Fruit fly (Drosophila melanogaster) whole organism, embryonic: ENCODE data around the gene Crtc.

Experiments
- Antp ChIP-seq: fragments of 200-800 bp; sonication (Bioruptor generic); optimal IDR thresholded peaks from 3 replicates; lab custom pipeline; 2016; ENCODE audit warnings: missing biosample characterization, missing genetic modification characterization
- Atf-2 ChIP-seq: fragments of 200-800 bp; sonication (Bioruptor generic); optimal IDR thresholded peaks from 2 replicates; lab custom pipeline; 2016; ENCODE audit warnings: missing biosample characterization, missing genetic modification characterization
- CG10565 ChIP-seq: fragments of 200-800 bp; sonication (Bioruptor generic); optimal IDR thresholded peaks from 3 replicates; lab custom pipeline; 2016; ENCODE audit warnings: missing biosample characterization, mild to moderate bottlenecking, missing genetic modification characterization
- CG10654 ChIP-seq: fragments of 200-800 bp; sonication (Bioruptor generic); optimal IDR thresholded peaks from 2 replicates; lab custom pipeline; 2016; ENCODE audit warnings: missing biosample characterization, missing genetic modification characterization
- CG11695 ChIP-seq: fragments of 200-800 bp; sonication (Bioruptor generic); IDR thresholded peaks from 3 replicates; pipeline ENCODE4 v1.3.6; 2022; ENCODE audit warnings: missing biosample characterization, missing genetic modification characterization
- CG11723 ChIP-seq: fragments of 200-800 bp; sonication (Bioruptor generic); optimal IDR thresholded peaks from 2 replicates; lab custom pipeline; 2017; ENCODE audit warnings: missing biosample characterization, mild to moderate bottlenecking, missing genetic modification characterization
- CG13287 ChIP-seq: fragments of 200-800 bp; sonication (Bioruptor generic); IDR thresholded peaks from 2 replicates; pipeline ENCODE4 v1.3.6; 2022; ENCODE audit warnings: missing biosample characterization, missing genetic modification characterization; ENCODE audit not compliant: partially characterized antibody
- CG13894 ChIP-seq: fragments of 200-800 bp; sonication (Bioruptor generic); optimal IDR thresholded peaks from 3 replicates; lab custom pipeline; 2018; ENCODE audit warnings: missing biosample characterization, mild to moderate bottlenecking, missing genetic modification characterization, moderate library complexity
- CG14014 ChIP-seq: fragments of 200-800 bp; sonication (Bioruptor generic); IDR thresholded peaks from 2 replicates; pipeline ENCODE4 v1.3.6; 2022; ENCODE audit warnings: missing biosample characterization, missing genetic modification characterization
- CG16863 ChIP-seq: fragments of 200-800 bp; sonication (Bioruptor generic); optimal IDR thresholded peaks from 3 replicates; lab custom pipeline; 2016; ENCODE audit warnings: missing biosample characterization, missing genetic modification characterization
- CG17802 ChIP-seq: fragments of 200-800 bp; sonication (Bioruptor generic); optimal IDR thresholded peaks from 2 replicates; lab custom pipeline; 2018; ENCODE audit warnings: missing biosample characterization, mild to moderate bottlenecking, missing genetic modification characterization, moderate library complexity
- CG17829 ChIP-seq: fragments of 200-800 bp; optimal IDR thresholded peaks from 2 replicates; lab custom pipeline; 2019; ENCODE audit warnings: missing biosample characterization, mild to moderate bottlenecking, missing genetic modification characterization, moderate library complexity
- CG2678 ChIP-seq: fragments of 200-800 bp; sonication (Bioruptor generic); optimal IDR thresholded peaks from 3 replicates; lab custom pipeline; 2019; ENCODE audit warnings: missing biosample characterization, mild to moderate bottlenecking, missing genetic modification characterization, moderate library complexity
- CG30020 ChIP-seq: fragments of 200-800 bp; optimal IDR thresholded peaks from 2 replicates; lab custom pipeline; 2019; ENCODE audit warnings: missing biosample characterization, mild to moderate bottlenecking, missing genetic modification characterization, moderate library complexity
- CG30431 ChIP-seq: fragments of 200-800 bp; sonication (Bioruptor generic); optimal IDR thresholded peaks from 2 replicates; lab custom pipeline; 2017; ENCODE audit warnings: missing biosample characterization, missing genetic modification characterization
- CG32532 ChIP-seq: fragments of 200-800 bp; sonication (Bioruptor generic); IDR thresholded peaks from 2 replicates; pipeline ENCODE4 v1.3.6; 2022; ENCODE audit warnings: missing biosample characterization, missing genetic modification characterization
- CG32772 ChIP-seq: fragments of 200-800 bp; sonication (Bioruptor generic); IDR thresholded peaks from 2 replicates; pipeline ENCODE4 v1.3.6; 2022; ENCODE audit warnings: missing biosample characterization, missing genetic modification characterization
- CG34376 ChIP-seq: fragments of 200-800 bp; sonication (Bioruptor generic); optimal IDR thresholded peaks from 2 replicates; lab custom pipeline; 2018; ENCODE audit warnings: missing biosample characterization, mild to moderate bottlenecking, missing genetic modification characterization
- CG3995 ChIP-seq: fragments of 200-800 bp; sonication (Bioruptor generic); optimal IDR thresholded peaks from 3 replicates; lab custom pipeline; 2016; ENCODE audit warnings: missing biosample characterization, missing genetic modification characterization
- CG6254 ChIP-seq: fragments of 200-800 bp; sonication (Bioruptor generic); optimal IDR thresholded peaks from 3 replicates; lab custom pipeline; 2017; ENCODE audit warnings: mild to moderate bottlenecking, missing biosample characterization, missing genetic modification reagents, missing genetic modification characterization
- CG7987 ChIP-seq: fragments of 200-800 bp; sonication (Bioruptor generic); optimal IDR thresholded peaks from 2 replicates; lab custom pipeline; 2018; ENCODE audit warnings: missing biosample characterization, mild to moderate bottlenecking, missing genetic modification characterization, moderate library complexity
- CG9437 ChIP-seq: fragments of 200-800 bp; sonication (Bioruptor generic); optimal IDR thresholded peaks from 2 replicates; lab custom pipeline; 2018; ENCODE audit warnings: missing biosample characterization, mild to moderate bottlenecking, missing genetic modification characterization
- CG9932 ChIP-seq: fragments of 200-800 bp; sonication (Bioruptor generic); IDR thresholded peaks from 2 replicates; pipeline ENCODE4 v1.3.6; 2022; ENCODE audit warnings: missing biosample characterization, missing genetic modification characterization
- D ChIP-seq, 2 experiments: fragments of 200-800 bp in 1 of 2; fragments of >200 bp in 1 of 2; sonication (Bioruptor generic) in 1 of 2; optimal IDR thresholded peaks; 2 replicates in 1 of 2; 3 replicates in 1 of 2; lab custom pipeline; 2017; ENCODE audit warnings: mild to moderate bottlenecking in 1 of 2, missing biosample characterization in 1 of 2, missing genetic modification characterization in 1 of 2, missing genetic modification reagents in 1 of 2
- Doc3 ChIP-seq: fragments of 200-800 bp; sonication (Bioruptor generic); IDR thresholded peaks from 3 replicates; pipeline ENCODE4 v1.3.6; 2022; ENCODE audit warnings: missing biosample characterization, missing genetic modification characterization; ENCODE audit not compliant: partially characterized antibody
- ERR ChIP-seq: fragments of 200-800 bp; sonication (Bioruptor generic); optimal IDR thresholded peaks from 2 replicates; lab custom pipeline; 2016; ENCODE audit warnings: missing biosample characterization, missing genetic modification characterization
- Nf-YA ChIP-seq: fragments of 200-800 bp; sonication (Bioruptor generic); IDR thresholded peaks from 2 replicates; pipeline ENCODE4 v1.3.6; 2022; ENCODE audit warnings: missing biosample characterization, missing genetic modification characterization
- Taf1 ChIP-seq: fragments of 200-800 bp; sonication (Bioruptor generic); IDR thresholded peaks from 2 replicates; pipeline ENCODE4 v1.3.6; 2022; ENCODE audit warnings: missing biosample characterization, missing genetic modification characterization
- Xbp1 ChIP-seq: fragments of 200-800 bp; sonication (Bioruptor generic); optimal IDR thresholded peaks from 3 replicates; lab custom pipeline; 2016; ENCODE audit warnings: missing biosample characterization, mild to moderate bottlenecking, missing genetic modification characterization
- al ChIP-seq: fragments of 200-800 bp; sonication (Bioruptor generic); IDR thresholded peaks from 2 replicates; pipeline ENCODE4 v1.3.6; 2022; ENCODE audit warnings: missing biosample characterization, missing genetic modification characterization
- ase ChIP-seq: fragments of 200-800 bp; sonication (Bioruptor generic); IDR thresholded peaks from 3 replicates; pipeline ENCODE4 v1.3.6; 2022; ENCODE audit warnings: missing biosample characterization, missing genetic modification characterization
- bbx ChIP-seq: fragments of 200-800 bp; sonication (Bioruptor generic); IDR thresholded peaks from 2 replicates; pipeline ENCODE4 v1.3.6; 2022; ENCODE audit warnings: missing biosample characterization, missing genetic modification characterization; ENCODE audit not compliant: partially characterized antibody
- btn ChIP-seq: fragments of 200-800 bp; sonication (Bioruptor generic); optimal IDR thresholded peaks from 2 replicates; lab custom pipeline; 2016; ENCODE audit warnings: missing biosample characterization, missing genetic modification characterization
- cas ChIP-seq: fragments of 200-800 bp; sonication (Bioruptor generic); IDR thresholded peaks from 2 replicates; pipeline ENCODE4 v1.3.6; 2022; ENCODE audit warnings: missing biosample characterization, missing genetic modification characterization
- chm ChIP-seq: fragments of 200-800 bp; sonication (Bioruptor generic); IDR thresholded peaks from 2 replicates; pipeline ENCODE4 v1.3.6; 2022; ENCODE audit warnings: missing biosample characterization, missing genetic modification characterization
- dpn ChIP-seq, 2 experiments: fragments of 200-800 bp; sonication (Bioruptor generic); optimal IDR thresholded peaks; 3 replicates each; lab custom pipeline; 2016; ENCODE audit warnings: missing biosample characterization in 2 of 2, missing genetic modification characterization in 2 of 2
- her ChIP-seq: fragments of 200-800 bp; sonication (Bioruptor generic); optimal IDR thresholded peaks from 2 replicates; lab custom pipeline; 2016; ENCODE audit warnings: missing biosample characterization, missing genetic modification characterization
- jigr1 ChIP-seq: fragments of 200-800 bp; sonication (Bioruptor generic); IDR thresholded peaks from 3 replicates; pipeline ENCODE4 v1.3.6; 2022; ENCODE audit warnings: missing biosample characterization, missing genetic modification characterization
- jing ChIP-seq: fragments of 200-800 bp; sonication (Bioruptor generic); optimal IDR thresholded peaks from 2 replicates; lab custom pipeline; 2018; ENCODE audit warnings: missing biosample characterization, mild to moderate bottlenecking, missing genetic modification characterization
- klu ChIP-seq: fragments of 200-800 bp; sonication (Bioruptor generic); IDR thresholded peaks from 2 replicates; pipeline ENCODE4 v1.3.6; 2022; ENCODE audit warnings: missing biosample characterization, missing genetic modification characterization
- lmd ChIP-seq: fragments of 200-800 bp; sonication (Bioruptor generic); IDR thresholded peaks from 2 replicates; pipeline ENCODE4 v1.3.6; 2022; ENCODE audit warnings: missing biosample characterization, missing genetic modification characterization
- repo ChIP-seq: fragments of 200-800 bp; sonication (Bioruptor generic); optimal IDR thresholded peaks from 2 replicates; lab custom pipeline; 2016; ENCODE audit warnings: missing biosample characterization, missing genetic modification characterization
- ro ChIP-seq: fragments of 200-800 bp; sonication (Bioruptor generic); IDR thresholded peaks from 2 replicates; pipeline ENCODE4 v1.3.6; 2022; ENCODE audit warnings: missing biosample characterization, missing genetic modification characterization
- slou ChIP-seq: fragments of 200-800 bp; sonication (Bioruptor generic); optimal IDR thresholded peaks from 3 replicates; lab custom pipeline; 2016; ENCODE audit warnings: missing biosample characterization, missing genetic modification characterization
- stc ChIP-seq: fragments of 200-800 bp; sonication (Bioruptor generic); IDR thresholded peaks from 2 replicates; pipeline ENCODE4 v1.3.6; 2022; ENCODE audit warnings: missing biosample characterization, missing genetic modification characterization
- trem ChIP-seq: fragments of 200-800 bp; optimal IDR thresholded peaks from 3 replicates; lab custom pipeline; 2019; ENCODE audit warnings: missing biosample characterization, mild to moderate bottlenecking, missing genetic modification characterization, moderate library complexity
- trh ChIP-seq: fragments of 200-800 bp; sonication (Bioruptor generic); optimal IDR thresholded peaks from 2 replicates; lab custom pipeline; 2016; ENCODE audit warnings: missing biosample characterization, missing genetic modification characterization
- zfh1 ChIP-seq: fragments of 200-800 bp; sonication (Bioruptor generic); IDR thresholded peaks from 3 replicates; pipeline ENCODE4 v1.3.6; 2022; ENCODE audit warnings: missing biosample characterization, missing genetic modification characterization

Crtc gene

DNA sequence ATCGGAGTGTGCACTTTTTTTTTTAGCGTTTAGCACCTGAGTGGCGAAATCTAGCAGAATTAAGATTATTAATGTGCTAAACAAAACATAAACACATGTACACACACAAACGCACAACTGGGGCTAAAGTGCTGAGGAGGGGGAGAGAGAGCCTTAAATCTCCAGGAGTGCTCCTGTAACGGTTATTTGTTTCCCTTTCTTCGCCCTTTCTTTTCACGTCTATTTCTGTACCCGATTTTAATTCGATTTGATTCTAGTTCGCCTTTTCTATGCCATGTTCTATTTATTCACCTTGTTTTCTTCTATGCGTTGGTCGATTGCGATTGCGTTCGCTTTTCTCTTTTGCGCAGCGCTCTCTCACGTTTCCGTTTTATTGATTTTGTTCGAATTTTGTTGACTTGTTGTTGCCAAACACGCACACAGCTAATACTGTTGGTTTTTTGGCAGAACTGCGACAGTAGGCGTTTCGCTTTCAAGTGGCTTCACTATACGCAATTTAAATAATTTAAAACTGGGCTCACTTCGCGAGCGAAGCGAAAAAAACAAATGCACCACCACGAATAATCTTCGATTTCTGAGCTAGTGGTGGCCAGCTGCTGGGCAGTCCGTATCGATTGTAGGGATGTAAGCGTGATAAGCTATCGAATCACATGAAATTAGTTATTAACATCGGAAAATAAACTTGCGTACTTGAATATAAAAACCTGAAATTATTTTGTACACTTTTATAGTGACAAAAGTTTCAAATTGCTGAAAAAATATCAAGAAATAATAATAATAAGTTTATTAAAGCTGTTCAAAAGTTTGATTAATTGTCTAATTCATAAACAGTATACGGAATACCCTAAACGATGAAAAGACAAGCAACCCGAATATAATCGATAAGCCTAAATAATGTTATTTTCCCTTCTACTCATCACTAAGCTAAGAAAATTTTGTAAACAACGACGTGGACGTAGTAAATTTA, 15.1 kb downstream of the Crtc start, which contains the start of the genes Krn, Ndfip and CG7484 (continued):
- TF ChIP-seq lmd (GFP tag; lab: Robert Waterston, UW) = peak; percentile 87
- TF ChIP-seq CG13894 (tag; lab: Kevin White, UChicago) = peak; percentile 90
- peak; percentile 92 for TF ChIP-seq CG30020 (tag; lab: Kevin White, UChicago)
- TF ChIP-seq Doc3 (GFP tag; lab: Robert Waterston, UW) = peak; percentile 97
- peak; percentile 94 for TF ChIP-seq bbx (GFP tag; lab: Robert Waterston, UW)
- TF ChIP-seq CG9932 (GFP tag; lab: Robert Waterston, UW) = peak; percentile 96
- TF ChIP-seq Nf-YA = no peak
- TF ChIP-seq trh = peak; percentile 67
- peak; percentile 85 to 89 for TF ChIP-seq dpn (GFP tag; optimal IDR thresholded peaks at IDR 0.05; lab: Kevin White, UChicago)
- peak; percentile 69 for TF ChIP-seq CG30431 (GFP tag; lab: Kevin White, UChicago)
- peak; percentile 82 for TF ChIP-seq CG14014 (GFP tag; lab: Robert Waterston, UW)
- peak; percentile 85 for TF ChIP-seq CG32772
- peak; percentile 80 for TF ChIP-seq Taf1 (GFP tag; lab: Robert Waterston, UW)
- peak; percentile 82; the same call in 2 of the 3 replicates for TF ChIP-seq CG11695
- peak; percentile 44 for TF ChIP-seq CG6254 (GFP tag; lab: Kevin White, UChicago)
- TF ChIP-seq cas (GFP tag; lab: Robert Waterston, UW) = peak; percentile 61; the same call in 1 of the 2 replicates
- TF ChIP-seq CG34376 (GFP tag; lab: Kevin White, UChicago) = peak; percentile 76
- TF ChIP-seq CG13287 (GFP tag; lab: Robert Waterston, UW) = peak; percentile 97
- peak; percentile 74 for TF ChIP-seq ase
- peak; percentile 90 for TF ChIP-seq CG32532 (GFP tag; lab: Robert Waterston, UW)
- TF ChIP-seq ERR = peak; percentile 63
- peak; percentile 72 for TF ChIP-seq CG9437 (GFP tag; lab: Kevin White, UChicago)
- peak; percentile 63 for TF ChIP-seq repo
- TF ChIP-seq CG10654 (GFP tag; lab: Kevin White, UChicago) = peak; percentile 81
- TF ChIP-seq Xbp1 (GFP tag; lab: Kevin White, UChicago) = peak; percentile 92
- peak; percentile 92 for TF ChIP-seq CG17829 (tag; lab: Kevin White, UChicago)
- peak; percentile 53 for TF ChIP-seq jing (GFP tag; lab: Kevin White, UChicago)
- TF ChIP-seq al (GFP tag; lab: Robert Waterston, UW) = peak; percentile 81
- peak; percentile 76 for TF ChIP-seq jigr1 (GFP tag; lab: Robert Waterston, UW)
- TF ChIP-seq Antp (GFP tag; lab: Kevin White, UChicago) = peak; percentile 77
- peak; percentile 71 for TF ChIP-seq Atf-2 (GFP tag; lab: Kevin White, UChicago)
- TF ChIP-seq zfh1 (GFP tag; lab: Robert Waterston, UW) = peak; percentile 81
- peak; percentile 93 for TF ChIP-seq CG2678 (tag; lab: Kevin White, UChicago)
- peak; percentile 54 for TF ChIP-seq CG16863 (GFP tag; lab: Kevin White, UChicago)
- peak; percentile 92 for TF ChIP-seq CG3995
- peak; percentile 27 for TF ChIP-seq CG7987
- TF ChIP-seq trem = peak; percentile 92
- no peak for TF ChIP-seq CG10565 (GFP tag; lab: Kevin White, UChicago)
- TF ChIP-seq slou = peak; percentile 66
- peak; percentile 65 for TF ChIP-seq CG17802 (tag; lab: Kevin White, UChicago)
- peak; percentile 60 for TF ChIP-seq her
- no peak for TF ChIP-seq btn (GFP tag; lab: Kevin White, UChicago)
- peak; percentile 48; the same call in 1 of the 2 replicates for TF ChIP-seq chm (GFP tag; lab: Robert Waterston, UW)
- peak; percentile 71; the same call in 1 of the 2 replicates for TF ChIP-seq stc (GFP tag; lab: Robert Waterston, UW)
- no peak for TF ChIP-seq ro (GFP tag; lab: Robert Waterston, UW)
- peak; percentile 79; the same call in 1 of the 2 replicates for TF ChIP-seq klu (GFP tag; lab: Robert Waterston, UW)
- TF ChIP-seq CG11723 (GFP tag; lab: Kevin White, UChicago) = peak; percentile 65
- TF ChIP-seq D (optimal IDR thresholded peaks at IDR 0.05; lab: Kevin White, UChicago) = no peak
- TF ChIP-seq D (GFP tag; optimal IDR thresholded peaks at IDR 0.05; lab: Kevin White, UChicago) = peak; percentile 65
